Worm (Caenorhabditis elegans) whole organism, midembryonic: ENCODE measurements around the gene ZK1248.5.

Experiments used
- T22C8.4 ChIP-seq: fragments of 200-800 bp; sonication (Bioruptor generic); IDR thresholded peaks from 2 replicates; pipeline ENCODE4 v1.3.6; 2022; ENCODE audit warnings: missing genetic modification characterization, missing compliant biosample characterization
- cog-1 ChIP-seq: sonication (generic microtip); optimal IDR thresholded peaks from 2 replicates; lab custom pipeline; 2016; ENCODE audit warnings: missing genetic modification characterization, missing compliant biosample characterization
- flt-1 ChIP-seq: fragments of 200-800 bp; sonication (Bioruptor generic); IDR thresholded peaks from 2 replicates; pipeline ENCODE4 v1.3.6; 2022; ENCODE audit warnings: missing genetic modification characterization, missing compliant biosample characterization
- klf-2 ChIP-seq: fragments of 200-800 bp; sonication (Bioruptor generic); conservative IDR thresholded peaks from 2 replicates; pipeline ENCODE4 v1.3.6; 2022; ENCODE audit warnings: missing genetic modification reagents, missing genetic modification characterization, missing compliant biosample characterization
- med-1 ChIP-seq: sonication (generic microtip); optimal IDR thresholded peaks from 2 replicates; lab custom pipeline; 2017; ENCODE audit warnings: missing genetic modification characterization, mild to moderate bottlenecking, missing compliant biosample characterization, antibody characterized with exemption, missing genetic modification reagents; ENCODE audit not compliant: insufficient read depth
- ref-1 ChIP-seq: fragments of 200-800 bp; sonication (Bioruptor generic); conservative IDR thresholded peaks from 2 replicates; pipeline ENCODE4 v1.3.6; 2022; ENCODE audit warnings: missing genetic modification reagents, missing genetic modification characterization, missing compliant biosample characterization
- tab-1 ChIP-seq: fragments of 200-800 bp; sonication (Bioruptor generic); IDR thresholded peaks from 2 replicates; pipeline ENCODE4 v1.3.6; 2022; ENCODE audit warnings: missing genetic modification characterization, missing compliant biosample characterization
- ztf-23 ChIP-seq: fragments of 200-800 bp; sonication (Bioruptor generic); IDR thresholded peaks from 2 replicates; pipeline ENCODE4 v1.3.6; 2022; ENCODE audit warnings: missing genetic modification reagents, missing genetic modification characterization, missing compliant biosample characterization
- ztf-29 ChIP-seq: fragments of 200-800 bp; sonication (Bioruptor generic); IDR thresholded peaks from 2 replicates; pipeline ENCODE4 v1.3.6; 2022; ENCODE audit warnings: missing genetic modification reagents, missing genetic modification characterization, missing compliant biosample characterization

DNA sequence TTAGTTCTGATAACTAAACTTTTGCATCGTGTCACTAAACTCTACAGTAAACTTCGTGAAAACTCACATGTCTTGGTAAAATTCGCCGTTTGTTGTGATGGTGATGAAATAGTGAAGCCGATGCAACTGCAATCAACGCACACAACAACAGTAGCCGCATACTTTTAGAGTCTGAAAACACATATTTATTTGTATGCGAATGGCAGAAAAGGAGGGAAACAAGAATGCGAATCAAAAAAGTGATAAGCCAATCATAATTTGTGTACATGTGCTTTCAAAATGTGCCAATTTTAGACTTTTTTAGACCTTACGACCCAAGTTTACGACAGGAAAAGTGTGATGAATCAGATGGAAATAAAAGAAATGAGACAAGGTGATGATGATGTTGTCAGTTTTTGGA lies 5.0 kb upstream of the ZK1248.5 start, which contains the start of gene K05F1.10:
- TF ChIP-seq flt-1 (GFP tag; lab: Robert Waterston, UW) (no peak), ztf-29 (GFP tag; lab: Robert Waterston, UW) (no peak), ref-1 (GFP tag; lab: Robert Waterston, UW) (no peak), klf-2 (no peak), T22C8.4 (no peak), tab-1 (no peak), cog-1 (no peak), med-1 (GFP tag; lab: Kevin White, UChicago) (no peak), ztf-23 (GFP tag; lab: Robert Waterston, UW) (no peak)
